Worm (Caenorhabditis elegans) whole organism, young adult: ENCODE results near the gene C52E4.12.
A peak's percentile ranks its signal among the peaks of the same experiment; 100 is the strongest.

Experiments used
- F22D6.2 ChIP-seq: sonication (generic microtip); optimal IDR thresholded peaks from 2 replicates; lab custom pipeline; 2016; ENCODE audit warnings: mild to moderate bottlenecking, missing genetic modification characterization, missing compliant biosample characterization
- F23B12.7 ChIP-seq: sonication (generic microtip); optimal IDR thresholded peaks from 2 replicates; lab custom pipeline; 2017; ENCODE audit warnings: missing genetic modification characterization, mild to moderate bottlenecking, missing compliant biosample characterization, antibody characterized with exemption, moderate library complexity; ENCODE audit not compliant: insufficient read depth
- F37B4.10 ChIP-seq: fragments of 200-800 bp; sonication (Bioruptor generic); IDR thresholded peaks from 2 replicates; pipeline ENCODE4 v1.3.6; 2022; ENCODE audit warnings: missing genetic modification characterization, missing compliant biosample characterization
- F39B2.1 ChIP-seq: fragments of 200-800 bp; sonication (Bioruptor generic); IDR thresholded peaks from 2 replicates; pipeline ENCODE4 v1.3.6; 2022; ENCODE audit warnings: missing genetic modification reagents, missing genetic modification characterization, missing compliant biosample characterization
- F49E8.2 ChIP-seq: sonication (generic microtip); optimal IDR thresholded peaks from 3 replicates; lab custom pipeline; 2017; ENCODE audit warnings: missing genetic modification characterization, mild to moderate bottlenecking, missing compliant biosample characterization, antibody characterized with exemption, moderate library complexity; ENCODE audit not compliant: insufficient read depth
- F55B11.4 ChIP-seq: sonication (generic microtip); optimal IDR thresholded peaks from 2 replicates; lab custom pipeline; 2016; ENCODE audit warnings: missing compliant biosample characterization, missing genetic modification characterization, borderline replicate concordance; ENCODE audit not compliant: insufficient read depth
- F57A8.1 ChIP-seq: fragments of 200-800 bp; sonication (Bioruptor generic); optimal IDR thresholded peaks from 2 replicates; lab custom pipeline; 2018; ENCODE audit warnings: mild to moderate bottlenecking, missing genetic modification characterization, moderate library complexity, missing compliant biosample characterization
- K12H6.12 ChIP-seq: fragments of 200-800 bp; sonication (Bioruptor generic); optimal IDR thresholded peaks from 2 replicates; lab custom pipeline; 2018; ENCODE audit warnings: mild to moderate bottlenecking, missing genetic modification characterization, missing compliant biosample characterization
- Y53F4B.3 ChIP-seq: fragments of 200-800 bp; sonication (Bioruptor generic); IDR thresholded peaks from 2 replicates; pipeline ENCODE4 v1.3.6; 2022; ENCODE audit warnings: missing genetic modification reagents, missing genetic modification characterization, missing compliant biosample characterization
- Y56A3A.18 ChIP-seq: fragments of 200-800 bp; sonication (Bioruptor generic); IDR thresholded peaks from 2 replicates; pipeline ENCODE4 v1.3.6; 2022; ENCODE audit warnings: missing genetic modification reagents, missing genetic modification characterization, missing compliant biosample characterization
- ZK185.1 ChIP-seq: sonication (generic microtip); optimal IDR thresholded peaks from 2 replicates; lab custom pipeline; 2016; ENCODE audit warnings: mild to moderate bottlenecking, missing genetic modification characterization, missing compliant biosample characterization; ENCODE audit not compliant: poor library complexity, severe bottlenecking
- akir-1 ChIP-seq: fragments of 200-800 bp; sonication (Bioruptor generic); optimal IDR thresholded peaks from 2 replicates; lab custom pipeline; 2018; ENCODE audit warnings: mild to moderate bottlenecking, missing genetic modification characterization, moderate library complexity, missing compliant biosample characterization
- aptf-2 ChIP-seq: fragments of 200-800 bp; sonication (Bioruptor generic); conservative IDR thresholded peaks from 2 replicates; pipeline ENCODE4 v1.3.6; 2022; ENCODE audit warnings: missing genetic modification reagents, missing genetic modification characterization, missing compliant biosample characterization
- atf-7 ChIP-seq: sonication (generic microtip); optimal IDR thresholded peaks from 2 replicates; lab custom pipeline; 2017; ENCODE audit warnings: mild to moderate bottlenecking, missing genetic modification characterization, missing compliant biosample characterization
- attf-5 ChIP-seq: fragments of 200-800 bp; sonication (Bioruptor generic); optimal IDR thresholded peaks from 2 replicates; lab custom pipeline; 2018; ENCODE audit warnings: mild to moderate bottlenecking, missing genetic modification characterization, missing compliant biosample characterization
- cebp-1 ChIP-seq, 2 experiments: fragments of 200-800 bp in 1 of 2; sonication (Bioruptor generic) in 1 of 2; sonication (generic microtip) in 1 of 2; IDR thresholded peaks in 1 of 2; optimal IDR thresholded peaks in 1 of 2; 2 replicates each; pipeline versions ENCODE4 v1.3.6 to Lab custom; 2017 to 2022; ENCODE audit warnings: missing compliant biosample characterization in 2 of 2, missing genetic modification characterization in 2 of 2, mild to moderate bottlenecking in 1 of 2, missing genetic modification reagents in 1 of 2, moderate library complexity in 1 of 2
- ceh-27 ChIP-seq: fragments of 200-800 bp; sonication (Bioruptor generic); optimal IDR thresholded peaks from 2 replicates; lab custom pipeline; 2018; ENCODE audit warnings: mild to moderate bottlenecking, missing genetic modification characterization, moderate library complexity, missing compliant biosample characterization
- chd-7 ChIP-seq: sonication (generic microtip); optimal IDR thresholded peaks from 2 replicates; lab custom pipeline; 2016; ENCODE audit warnings: mild to moderate bottlenecking, missing genetic modification characterization, moderate library complexity, missing compliant biosample characterization
- efl-1 ChIP-seq: fragments of 150-350 bp; optimal IDR thresholded peaks from 2 replicates; lab custom pipeline; 2014; ENCODE audit warnings: missing biosample characterization, missing genetic modification reagents, missing genetic modification characterization
- egl-44 ChIP-seq: fragments of 200-800 bp; sonication (Bioruptor generic); IDR thresholded peaks from 2 replicates; pipeline ENCODE4 v1.3.6; 2022; ENCODE audit warnings: missing genetic modification reagents, missing genetic modification characterization, missing compliant biosample characterization
- egrh-3 ChIP-seq: fragments of 200-800 bp; sonication (Bioruptor generic); IDR thresholded peaks from 2 replicates; pipeline ENCODE4 v1.3.6; 2022; ENCODE audit warnings: missing genetic modification reagents, missing genetic modification characterization, missing compliant biosample characterization
- fkh-3 ChIP-seq: sonication (generic microtip); optimal IDR thresholded peaks from 2 replicates; lab custom pipeline; 2016; ENCODE audit warnings: mild to moderate bottlenecking, missing genetic modification characterization, missing compliant biosample characterization
- gei-17 ChIP-seq: fragments of 200-800 bp; sonication (Bioruptor generic); optimal IDR thresholded peaks from 2 replicates; lab custom pipeline; 2018; ENCODE audit warnings: mild to moderate bottlenecking, missing genetic modification characterization, missing compliant biosample characterization
- let-526 ChIP-seq: fragments of 200-800 bp; sonication (Bioruptor generic); IDR thresholded peaks from 2 replicates; pipeline ENCODE4 v1.3.6; 2022; ENCODE audit warnings: missing genetic modification reagents, missing genetic modification characterization, missing compliant biosample characterization
- lin-26 ChIP-seq: fragments of 200-800 bp; sonication (Bioruptor generic); IDR thresholded peaks from 2 replicates; pipeline ENCODE4 v1.3.6; 2022; ENCODE audit warnings: missing genetic modification reagents, missing genetic modification characterization, missing compliant biosample characterization
- lir-1 ChIP-seq: fragments of 200-800 bp; sonication (Bioruptor generic); conservative IDR thresholded peaks from 2 replicates; pipeline ENCODE4 v1.3.6; 2022; ENCODE audit warnings: missing genetic modification reagents, missing genetic modification characterization, missing compliant biosample characterization
- lsl-1 ChIP-seq: fragments of 200-800 bp; sonication (Bioruptor generic); optimal IDR thresholded peaks from 2 replicates; lab custom pipeline; 2018; ENCODE audit warnings: mild to moderate bottlenecking, missing genetic modification characterization, moderate library complexity, missing compliant biosample characterization
- nfya-2 ChIP-seq: fragments of 200-800 bp; sonication (Bioruptor generic); IDR thresholded peaks from 2 replicates; pipeline ENCODE4 v1.3.6; 2022; ENCODE audit warnings: missing genetic modification reagents, missing genetic modification characterization, missing compliant biosample characterization
- nhr-120 ChIP-seq: fragments of 200-800 bp; sonication (Bioruptor generic); IDR thresholded peaks from 2 replicates; pipeline ENCODE4 v1.3.6; 2022; ENCODE audit warnings: missing genetic modification characterization, missing compliant biosample characterization
- nhr-179 ChIP-seq: sonication (generic microtip); optimal IDR thresholded peaks from 2 replicates; lab custom pipeline; 2016; ENCODE audit warnings: mild to moderate bottlenecking, missing genetic modification characterization, missing compliant biosample characterization
- nhr-80 ChIP-seq: sonication (generic microtip); optimal IDR thresholded peaks from 2 replicates; lab custom pipeline; 2016; ENCODE audit warnings: missing genetic modification characterization, missing compliant biosample characterization
- nhr-90 ChIP-seq: sonication (generic microtip); optimal IDR thresholded peaks from 2 replicates; lab custom pipeline; 2016; ENCODE audit warnings: missing genotype, mild to moderate bottlenecking, missing genetic modification characterization, missing compliant biosample characterization
- rcor-1 ChIP-seq: fragments of 200-800 bp; sonication (Bioruptor generic); IDR thresholded peaks from 2 replicates; pipeline ENCODE4 v1.3.6; 2022; ENCODE audit warnings: missing genetic modification reagents, missing genetic modification characterization, missing compliant biosample characterization
- snpc-3.4 ChIP-seq: sonication (generic microtip); optimal IDR thresholded peaks from 2 replicates; lab custom pipeline; 2017; ENCODE audit warnings: missing genetic modification characterization, mild to moderate bottlenecking, missing compliant biosample characterization, antibody characterized with exemption, moderate library complexity, missing genotype, missing genetic modification reagents
- somi-1 ChIP-seq: fragments of 200-800 bp; sonication (Bioruptor generic); optimal IDR thresholded peaks from 2 replicates; lab custom pipeline; 2018; ENCODE audit warnings: mild to moderate bottlenecking, missing genetic modification characterization, missing compliant biosample characterization
- sptf-2 ChIP-seq: fragments of 200-800 bp; sonication (Bioruptor generic); optimal IDR thresholded peaks from 2 replicates; lab custom pipeline; 2018; ENCODE audit warnings: mild to moderate bottlenecking, missing genetic modification characterization, missing compliant biosample characterization
- tbx-9 ChIP-seq: sonication (generic microtip); optimal IDR thresholded peaks from 2 replicates; lab custom pipeline; 2016; ENCODE audit warnings: borderline replicate concordance, missing genetic modification characterization, inconsistent platforms, missing compliant biosample characterization
- unc-130 ChIP-seq: sonication (generic microtip); optimal IDR thresholded peaks from 2 replicates; lab custom pipeline; 2016; ENCODE audit warnings: missing genetic modification reagents, missing genetic modification characterization, missing compliant biosample characterization
- xnd-1 ChIP-seq: sonication (generic microtip); optimal IDR thresholded peaks from 2 replicates; lab custom pipeline; 2016; ENCODE audit warnings: missing genotype, missing genetic modification reagents, missing genetic modification characterization, missing compliant biosample characterization
- zfh-2 ChIP-seq: fragments of 200-800 bp; sonication (Bioruptor generic); conservative IDR thresholded peaks from 2 replicates; pipeline ENCODE4 v1.3.6; 2022; ENCODE audit warnings: missing genetic modification reagents, missing genetic modification characterization, missing compliant biosample characterization
- ztf-18 ChIP-seq: sonication (generic microtip); optimal IDR thresholded peaks from 2 replicates; lab custom pipeline; 2016; ENCODE audit warnings: missing genotype, mild to moderate bottlenecking, missing genetic modification characterization, missing compliant biosample characterization
- ztf-25 ChIP-seq: fragments of 200-800 bp; sonication (Bioruptor generic); IDR thresholded peaks from 2 replicates; pipeline ENCODE4 v1.3.6; 2022; ENCODE audit warnings: missing genetic modification reagents, missing genetic modification characterization, missing compliant biosample characterization
- ztf-3 ChIP-seq: fragments of 200-800 bp; sonication (Bioruptor generic); optimal IDR thresholded peaks from 2 replicates; lab custom pipeline; 2018; ENCODE audit warnings: mild to moderate bottlenecking, missing genetic modification characterization, missing compliant biosample characterization

The C52E4.12 gene

ce11 chrV:12024273-12024672, 28.3 kb downstream of the C52E4.12 start (continued):
- no peak for TF ChIP-seq snpc-3.4 (tag; lab: Kevin White, UChicago)
- TF ChIP-seq F55B11.4 (tag; lab: Kevin White, UChicago), result no peak
- TF ChIP-seq unc-130, result no peak
- TF ChIP-seq F22D6.2 (tag; lab: Kevin White, UChicago), result no peak
- TF ChIP-seq fkh-3 (tag; lab: Kevin White, UChicago), result no peak
- no peak for TF ChIP-seq aptf-2 (GFP tag; lab: Robert Waterston, UW)

ce11 chrV:12025683-12026082, 29.7 kb downstream of the C52E4.12 start:
- TF ChIP-seq let-526 (no peak), K12H6.12 (peak; percentile 28), F57A8.1 (GFP tag; lab: Kevin White, UChicago) (no peak), zfh-2 (GFP tag; lab: Robert Waterston, UW) (peak; percentile 29; the same call in 1 of the 2 replicates), chd-7 (tag; lab: Kevin White, UChicago) (peak; percentile 15), ztf-25 (GFP tag; lab: Robert Waterston, UW) (no peak)

- TF ChIP-seq rcor-1 (GFP tag; lab: Robert Waterston, UW) (0 out of 2 replicates have a peak, but pooled peaks have one; percentile 7), F22D6.2 (tag; lab: Kevin White, UChicago) (no peak), ztf-3 (GFP tag; lab: Kevin White, UChicago) (no peak), nhr-120 (no peak), lir-1 (GFP tag; lab: Robert Waterston, UW) (no peak), egl-44 (GFP tag; lab: Robert Waterston, UW) (no peak), tbx-9 (tag; lab: Kevin White, UChicago) (no peak), nhr-80 (tag; lab: Kevin White, UChicago) (no peak), nfya-2 (GFP tag; lab: Robert Waterston, UW) (no peak), akir-1 (no peak), F37B4.10 (GFP tag; lab: Robert Waterston, UW) (no peak), ceh-27 (GFP tag; lab: Kevin White, UChicago) (peak; percentile 12), xnd-1 (tag; lab: Kevin White, UChicago) (no peak), lsl-1 (GFP tag; lab: Kevin White, UChicago) (no peak), nhr-179 (tag; lab: Kevin White, UChicago) (no peak), Y56A3A.18 (no peak), efl-1 (GFP tag; lab: Kevin White, UChicago) (no peak), lin-26 (GFP tag; lab: Robert Waterston, UW) (no peak), zfh-2 (GFP tag; lab: Robert Waterston, UW) (peak; percentile 74), somi-1 (GFP tag; lab: Kevin White, UChicago) (no peak), attf-5 (GFP tag; lab: Kevin White, UChicago) (peak; percentile 30), sptf-2 (no peak), K12H6.12 (peak; percentile 66), F23B12.7 (tag; lab: Kevin White, UChicago) (no peak), cebp-1 (GFP tag; IDR thresholded peaks at IDR 0.05; lab: Robert Waterston, UW) (no peak), cebp-1 (tag; optimal IDR thresholded peaks at IDR 0.05; lab: Kevin White, UChicago) (peak; percentile 54), chd-7 (tag; lab: Kevin White, UChicago) (no peak), F49E8.2 (tag; lab: Kevin White, UChicago) (no peak), Y53F4B.3 (GFP tag; lab: Robert Waterston, UW) (no peak), F39B2.1 (GFP tag; lab: Robert Waterston, UW) (no peak), ztf-18 (no peak), ZK185.1 (tag; lab: Kevin White, UChicago) (no peak), atf-7 (no peak), egrh-3 (GFP tag; lab: Robert Waterston, UW) (0 out of 2 replicates have a peak, but pooled peaks have one; percentile 20), unc-130 (no peak), nhr-90 (tag; lab: Kevin White, UChicago) (no peak), gei-17 (GFP tag; lab: Kevin White, UChicago) (no peak)
Observed at ce11 chrV:12026878-12027477, 31.0 kb downstream of the C52E4.12 start.
